Fruit fly (Drosophila melanogaster): ENCODE results near the gene CG9698.

Gene CG9698

dm6 chr3R:30531989-30532653, 17.5 kb downstream of the CG9698 start, which contains the start of gene tmod (continued):
- TF ChIP-seq unpg (GFP tag; optimal IDR thresholded peaks at IDR 0.05) (peak; percentile 64), CG10274 (GFP tag; optimal IDR thresholded peaks at IDR 0.05) (peak; percentile 8), chinmo (GFP tag; IDR thresholded peaks at IDR 0.05; ENCODE audit: partially characterized antibody) (0 out of 4 replicates have a peak, but pooled peaks have one; percentile 64), CG16863 (GFP tag; optimal IDR thresholded peaks at IDR 0.05) (no peak), CG13624 (GFP tag; optimal IDR thresholded peaks at IDR 0.05) (no peak), CG3281 (GFP tag; optimal IDR thresholded peaks at IDR 0.05) (peak; percentile 43), CG2129 (GFP tag; IDR thresholded peaks at IDR 0.05; ENCODE audit: partially characterized antibody) (no peak), CG31365 (tag; optimal IDR thresholded peaks at IDR 0.05) (no peak), D19B (GFP tag; optimal IDR thresholded peaks at IDR 0.05) (no peak), psq (GFP tag; optimal IDR thresholded peaks at IDR 0.05) (no peak), Ada2b (GFP tag; IDR thresholded peaks at IDR 0.05) (0 out of 2 replicates have a peak, but pooled peaks have one; percentile 30), Atf6 (GFP tag; IDR thresholded peaks at IDR 0.05) (no peak; the same call in none of the 2 replicates), CG4282 (GFP tag; optimal IDR thresholded peaks at IDR 0.05) (no peak), scrt (GFP tag; optimal IDR thresholded peaks at IDR 0.05) (no peak), Sin3A (optimal IDR thresholded peaks at IDR 0.05) (no peak), rib (GFP tag; IDR thresholded peaks at IDR 0.05) (no peak), CG30020 (tag; optimal IDR thresholded peaks at IDR 0.05) (no peak), stc (GFP tag; IDR thresholded peaks at IDR 0.05) (0 out of 2 replicates have a peak, but pooled peaks have one; percentile 6), Adf1 (GFP tag; IDR thresholded peaks at IDR 0.05) (peak; percentile 82), fu2 (GFP tag; optimal IDR thresholded peaks at IDR 0.05) (no peak), fd96Cb (tag; optimal IDR thresholded peaks at IDR 0.05) (peak; percentile 76), repo (GFP tag; optimal IDR thresholded peaks at IDR 0.05) (no peak), CG17328 (GFP tag; IDR thresholded peaks at IDR 0.05) (no peak; the same call in 1 of the 2 replicates), CG10321 (GFP tag; IDR thresholded peaks at IDR 0.05) (peak; percentile 95), CG6254 (GFP tag; optimal IDR thresholded peaks at IDR 0.05) (peak; percentile 44), dpn (GFP tag; optimal IDR thresholded peaks at IDR 0.05) (peak in 1 of 2 experiments; percentile 52), slp2 (GFP tag; optimal IDR thresholded peaks at IDR 0.05) (no peak), emc (GFP tag; optimal IDR thresholded peaks at IDR 0.05) (no peak), Med (GFP tag) (peak; percentile 81), E2f2 (GFP tag; IDR thresholded peaks at IDR 0.05) (peak; percentile 20; the same call in 1 of the 2 replicates), zen (tag; optimal IDR thresholded peaks at IDR 0.05) (peak; percentile 3), CG3726 (GFP tag; IDR thresholded peaks at IDR 0.05) (no peak), CG6175 (GFP tag; IDR thresholded peaks at IDR 0.05) (peak; percentile 51; the same call in 1 of the 3 replicates), h (optimal IDR thresholded peaks at IDR 0.05) (no peak), CG17829 (tag; optimal IDR thresholded peaks at IDR 0.05) (no peak), Ets65A (GFP tag) (peak; percentile 91), wor (GFP tag; IDR thresholded peaks at IDR 0.05) (no peak), CG31441 (GFP tag; IDR thresholded peaks at IDR 0.05) (peak; percentile 55), sqz (GFP tag; optimal IDR thresholded peaks at IDR 0.05) (no peak), sima (GFP tag; optimal IDR thresholded peaks at IDR 0.05) (no peak), ttk (GFP tag; IDR thresholded peaks at IDR 0.05) (no peak), CG9727 (GFP tag; optimal IDR thresholded peaks at IDR 0.05) (peak; percentile 36), Six4 (GFP tag; optimal IDR thresholded peaks at IDR 0.05) (peak; percentile 50), CG4617 (GFP tag; optimal IDR thresholded peaks at IDR 0.05; ENCODE audit: borderline replicate concordance) (no peak), Abd-B (GFP tag; optimal IDR thresholded peaks at IDR 0.05) (peak; percentile 26), CG12942 (GFP tag; optimal IDR thresholded peaks at IDR 0.05) (peak; percentile 27), CG8359 (GFP tag; optimal IDR thresholded peaks at IDR 0.05; ENCODE audit: borderline replicate concordance) (peak; percentile 41), CG17361 (GFP tag; IDR thresholded peaks at IDR 0.05) (no peak), zf30C (GFP tag; optimal IDR thresholded peaks at IDR 0.05) (peak; percentile 32), lov (optimal IDR thresholded peaks at IDR 0.05) (no peak), lov (GFP tag; IDR thresholded peaks at IDR 0.05) (no peak)

All from whole organism, embryonic.